Worm (Caenorhabditis elegans) whole organism, L4 larva: ENCODE results near the gene str-5.
"Not testable (repeated sequence)": the region's sequence is repeated elsewhere in the genome, so short reads cannot be mapped to it uniquely, and the experiment has no call there.

Experiments
- F26F4.8 ChIP-seq: fragments of 200-800 bp; sonication (Bioruptor generic); conservative IDR thresholded peaks from 2 replicates; pipeline ENCODE4 v1.3.6; 2022; ENCODE audit warnings: missing genetic modification characterization, missing compliant biosample characterization
- F37D6.2 ChIP-seq: sonication (generic microtip); optimal IDR thresholded peaks from 2 replicates; lab custom pipeline; 2016; ENCODE audit warnings: mild to moderate bottlenecking, missing genetic modification characterization, missing compliant biosample characterization
- F49E8.2 ChIP-seq: sonication (generic microtip); optimal IDR thresholded peaks from 2 replicates; lab custom pipeline; 2016; ENCODE audit warnings: missing compliant biosample characterization, mild to moderate bottlenecking, missing genetic modification characterization, borderline replicate concordance
- T26A8.4 ChIP-seq: fragments of 200-800 bp; sonication (Bioruptor generic); IDR thresholded peaks from 2 replicates; pipeline ENCODE4 v1.3.6; 2022; ENCODE audit warnings: missing genetic modification characterization, missing compliant biosample characterization
- Y75B8A.6 ChIP-seq: fragments of 200-800 bp; sonication (Bioruptor generic); IDR thresholded peaks from 2 replicates; pipeline ENCODE4 v1.3.6; 2022; ENCODE audit warnings: missing genetic modification reagents, missing genetic modification characterization, missing compliant biosample characterization
- ZK546.5 ChIP-seq, 2 experiments: sonication (generic microtip); optimal IDR thresholded peaks; 2 replicates each; lab custom pipeline; 2017; ENCODE audit warnings: missing biosample characterization in 2 of 2, missing genetic modification characterization in 2 of 2
- aha-1 ChIP-seq: fragments of 150-350 bp; peaks from one replicate; lab custom pipeline; 2014; ENCODE audit warnings: missing biosample characterization, missing genetic modification characterization
- ceh-32 ChIP-seq: sonication (generic microtip); optimal IDR thresholded peaks from 2 replicates; lab custom pipeline; 2016; ENCODE audit warnings: mild to moderate bottlenecking, missing genetic modification characterization, missing compliant biosample characterization; ENCODE audit not compliant: poor library complexity
- ceh-44 ChIP-seq: fragments of 200-800 bp; sonication (Bioruptor generic); IDR thresholded peaks from 2 replicates; pipeline ENCODE4 v1.3.6; 2022; ENCODE audit warnings: missing genetic modification reagents, missing genetic modification characterization, missing compliant biosample characterization
- ceh-62 ChIP-seq: sonication (generic microtip); optimal IDR thresholded peaks from 2 replicates; lab custom pipeline; 2017; ENCODE audit warnings: missing biosample characterization, missing genetic modification characterization
- ceh-82 ChIP-seq: sonication (generic microtip); optimal IDR thresholded peaks from 2 replicates; lab custom pipeline; 2017; ENCODE audit warnings: missing biosample characterization, missing genetic modification characterization
- ces-1 ChIP-seq: fragments of 150-350 bp; sonication (generic microtip); optimal IDR thresholded peaks from 4 replicates; lab custom pipeline; 2014; ENCODE audit warnings: missing biosample characterization, missing genetic modification reagents, missing genetic modification characterization
- daf-19 ChIP-seq: fragments of 200-800 bp; sonication (Bioruptor generic); conservative IDR thresholded peaks from 2 replicates; pipeline ENCODE4 v1.3.6; 2022; ENCODE audit warnings: missing genetic modification characterization, missing compliant biosample characterization
- daf-8 ChIP-seq: fragments of 200-800 bp; sonication (Bioruptor generic); IDR thresholded peaks from 2 replicates; pipeline ENCODE4 v1.3.6; 2022; ENCODE audit warnings: missing genetic modification characterization, missing compliant biosample characterization
- dmd-8 ChIP-seq: fragments of 200-800 bp; sonication (Bioruptor generic); IDR thresholded peaks from 2 replicates; pipeline ENCODE4 v1.3.6; 2022; ENCODE audit warnings: missing genetic modification characterization, missing compliant biosample characterization
- dmd-9 ChIP-seq: fragments of 200-800 bp; sonication (Bioruptor generic); IDR thresholded peaks from 2 replicates; pipeline ENCODE4 v1.3.6; 2022; ENCODE audit warnings: missing genetic modification reagents, missing genetic modification characterization, missing compliant biosample characterization
- dve-1 ChIP-seq: sonication (generic microtip); optimal IDR thresholded peaks from 2 replicates; lab custom pipeline; 2017; ENCODE audit warnings: antibody characterized with exemption, mild to moderate bottlenecking, missing genetic modification characterization, missing compliant biosample characterization; ENCODE audit not compliant: insufficient read depth
- gei-8 ChIP-seq: fragments of 200-800 bp; sonication (Bioruptor generic); optimal IDR thresholded peaks from 2 replicates; lab custom pipeline; 2018; ENCODE audit warnings: mild to moderate bottlenecking, missing genetic modification characterization, missing compliant biosample characterization
- hlh-30 ChIP-seq: sonication (generic microtip); optimal IDR thresholded peaks from 2 replicates; lab custom pipeline; 2017; ENCODE audit warnings: antibody characterized with exemption, mild to moderate bottlenecking, missing genetic modification characterization, missing compliant biosample characterization; ENCODE audit not compliant: insufficient read depth
- lin-13 ChIP-seq: fragments of 150-350 bp; optimal IDR thresholded peaks from 2 replicates; lab custom pipeline; 2014; ENCODE audit warnings: missing biosample characterization, missing genetic modification reagents, missing genetic modification characterization
- lin-38 ChIP-seq: fragments of 200-800 bp; sonication (Bioruptor generic); IDR thresholded peaks from 2 replicates; pipeline ENCODE4 v1.3.6; 2022; ENCODE audit warnings: missing genetic modification reagents, missing genetic modification characterization, missing compliant biosample characterization
- lin-39 ChIP-seq: fragments of 150-350 bp; optimal IDR thresholded peaks from 2 replicates; lab custom pipeline; 2014; ENCODE audit warnings: missing biosample characterization, missing genetic modification reagents, missing genetic modification characterization
- mdl-1 ChIP-seq, 2 experiments: fragments of 150-350 bp in 1 of 2; sonication (generic microtip) in 1 of 2; optimal IDR thresholded peaks; 2 replicates each; lab custom pipeline; 2014 to 2017; ENCODE audit warnings: missing biosample characterization in 2 of 2, missing genetic modification characterization in 2 of 2
- mdt-29 ChIP-seq: fragments of 200-800 bp; sonication (Bioruptor generic); IDR thresholded peaks from 2 replicates; pipeline ENCODE4 v1.3.6; 2022; ENCODE audit warnings: missing genetic modification reagents, missing genetic modification characterization, missing compliant biosample characterization
- mxl-3 ChIP-seq: fragments of 200-800 bp; sonication (Bioruptor generic); optimal IDR thresholded peaks from 2 replicates; lab custom pipeline; 2018; ENCODE audit warnings: mild to moderate bottlenecking, missing genetic modification characterization, missing compliant biosample characterization
- nhr-10 ChIP-seq: fragments of 150-350 bp; optimal IDR thresholded peaks from 2 replicates; lab custom pipeline; 2014; ENCODE audit warnings: missing biosample characterization, missing genetic modification characterization
- nhr-28 ChIP-seq: fragments of 150-350 bp; optimal IDR thresholded peaks from 2 replicates; lab custom pipeline; 2014; ENCODE audit warnings: missing biosample characterization, missing genetic modification characterization
- nhr-76 ChIP-seq: fragments of 150-350 bp; optimal IDR thresholded peaks from 2 replicates; lab custom pipeline; 2014; ENCODE audit warnings: missing biosample characterization, missing genetic modification characterization
- skn-1 ChIP-seq: fragments of 150-350 bp; optimal IDR thresholded peaks from 2 replicates; lab custom pipeline; 2014; ENCODE audit warnings: missing biosample characterization, missing genetic modification characterization
- spr-3 ChIP-seq: fragments of 200-800 bp; sonication (Bioruptor generic); optimal IDR thresholded peaks from 2 replicates; lab custom pipeline; 2018; ENCODE audit warnings: mild to moderate bottlenecking, missing genetic modification characterization, missing compliant biosample characterization
- unc-130 ChIP-seq: sonication (generic microtip); optimal IDR thresholded peaks from 2 replicates; lab custom pipeline; 2016; ENCODE audit warnings: missing genetic modification reagents, missing genetic modification characterization, missing compliant biosample characterization
- zag-1 ChIP-seq: fragments of 150-350 bp; optimal IDR thresholded peaks from 2 replicates; lab custom pipeline; 2014; ENCODE audit warnings: missing biosample characterization, missing genetic modification characterization
- zfp-2 ChIP-seq: sonication (generic microtip); optimal IDR thresholded peaks from 2 replicates; lab custom pipeline; 2016; ENCODE audit warnings: mild to moderate bottlenecking, missing genetic modification characterization, missing compliant biosample characterization
- zfp-3 ChIP-seq: fragments of 200-800 bp; sonication (Bioruptor generic); conservative IDR thresholded peaks from 2 replicates; pipeline ENCODE4 v1.3.6; 2022; ENCODE audit warnings: missing genetic modification reagents, missing genetic modification characterization, missing compliant biosample characterization
- zip-2 ChIP-seq: fragments of 150-350 bp; optimal IDR thresholded peaks from 2 replicates; lab custom pipeline; 2014; ENCODE audit warnings: missing biosample characterization, missing genetic modification characterization

The str-5 gene

ce11 chrV:15744366-15744765, 8.7 kb upstream of the str-5 start, which contains the start of gene str-19:
TSS of gene str-19 (minus strand) at chrV:15744466.
- not testable (repeated sequence) for TF ChIP-seq lin-39 (tag; lab: Kevin White, UChicago); zip-2 (tag; lab: Kevin White, UChicago); zfp-3 (GFP tag; lab: Robert Waterston, UW)

ce11 chrV:15748343-15748742, 4.7 kb upstream of the str-5 start, which contains the start of gene T23D5.8:
TSS of gene T23D5.8 (minus strand) at chrV:15748443.
- TF ChIP-seq T26A8.4; dve-1; skn-1 (tag; lab: Kevin White, UChicago): not testable (repeated sequence)

- TF ChIP-seq zfp-3 (GFP tag; lab: Robert Waterston, UW) = no peak
- TF ChIP-seq ceh-32 (tag; lab: Kevin White, UChicago) = no peak
- TF ChIP-seq hlh-30 (tag; lab: Kevin White, UChicago) = no peak
These were observed 2.9 kb upstream of the str-5 start, which contains the start of gene str-6 for ce11 chrV:15750130-15750529. TSS of gene str-6 (minus strand) at chrV:15750230.

DNA sequence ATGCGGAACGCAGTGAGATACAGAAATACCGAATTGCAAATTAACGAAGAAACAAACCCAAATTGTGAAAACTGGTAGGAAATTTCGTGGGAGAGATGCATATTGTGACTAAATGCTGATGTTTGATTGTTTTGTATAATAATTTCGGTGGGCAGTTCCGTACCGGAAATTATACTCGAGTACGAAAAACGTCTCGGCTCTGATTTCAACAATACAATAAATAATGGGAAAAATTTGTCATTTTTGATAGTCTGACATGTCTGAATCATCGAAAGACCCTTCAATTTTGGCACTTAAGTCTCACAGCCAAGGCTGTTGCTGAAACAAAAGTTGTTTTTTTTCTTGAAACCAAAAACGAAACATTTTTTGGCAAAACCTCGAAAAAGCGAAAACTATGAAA, 992 bp upstream of the str-5 start, which contains the start of gene str-43:
TSS of gene str-43 (minus strand) at position 101 of the 400 bp plus-strand sequence.
- TF ChIP-seq nhr-10 = no peak
- no peak for TF ChIP-seq ceh-44 (GFP tag; lab: Robert Waterston, UW)
- TF ChIP-seq unc-130 (GFP tag; lab: Kevin White, UChicago) = no peak
- no peak for TF ChIP-seq F49E8.2 (tag; lab: Kevin White, UChicago)
- no peak for TF ChIP-seq Y75B8A.6 (GFP tag; lab: Robert Waterston, UW)
- no peak for TF ChIP-seq ceh-62
- TF ChIP-seq aha-1 (tag; lab: Kevin White, UChicago) = no peak
- no peak for TF ChIP-seq F37D6.2 (tag; lab: Kevin White, UChicago)
- TF ChIP-seq daf-19 (GFP tag; lab: Robert Waterston, UW) = no peak
- TF ChIP-seq zfp-2 (tag; lab: Kevin White, UChicago) = no peak
- TF ChIP-seq nhr-76 (tag; lab: Kevin White, UChicago) = no peak
- no peak for TF ChIP-seq ces-1
- no peak for TF ChIP-seq nhr-28 (tag; lab: Kevin White, UChicago)

- not testable (repeated sequence) for TF ChIP-seq F26F4.8 (GFP tag; lab: Robert Waterston, UW); dmd-9 (GFP tag; lab: Robert Waterston, UW); nhr-76 (tag; lab: Kevin White, UChicago)
These were observed 1.7 kb downstream of the str-5 start, which contains the start of gene str-8 for ce11 chrV:15754731-15755130. TSS of gene str-8 (plus strand) at chrV:15755031.

DNA sequence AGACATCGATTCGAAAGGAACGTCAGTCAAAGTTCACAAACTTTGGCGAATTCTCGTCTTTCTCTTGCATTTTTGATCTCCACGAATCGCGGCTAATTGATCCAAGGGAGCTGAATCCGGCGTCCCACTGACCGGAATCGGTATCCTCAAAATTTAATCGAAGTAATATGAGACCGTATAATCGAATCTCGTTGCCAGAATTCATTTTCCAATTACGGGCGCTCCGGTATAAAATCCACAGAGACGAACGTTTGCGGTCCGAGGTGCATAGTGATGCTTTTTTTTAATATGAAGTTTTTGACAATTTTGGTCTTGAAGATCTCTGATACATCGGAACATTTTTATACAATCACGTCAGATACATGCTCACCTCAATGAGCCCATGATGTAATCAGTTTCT, 4.6 kb downstream of the str-5 start:
- TF ChIP-seq aha-1 (tag; lab: Kevin White, UChicago) = peak; percentile 92
- no peak for TF ChIP-seq ceh-82 (tag; lab: Kevin White, UChicago)
- no peak for TF ChIP-seq mdt-29
- TF ChIP-seq ZK546.5 (tag; optimal IDR thresholded peaks at IDR 0.05; lab: Kevin White, UChicago) = no peak
- no peak for TF ChIP-seq lin-13 (GFP tag; lab: Kevin White, UChicago)

ce11 chrV:15758449-15758848, 5.4 kb downstream of the str-5 start, which contains the start of gene str-9:
TSS of gene str-9 (plus strand) at chrV:15758749.
- TF ChIP-seq spr-3 (GFP tag; lab: Kevin White, UChicago) = no peak
- TF ChIP-seq daf-8 = no peak
- no peak for TF ChIP-seq zag-1 (tag; lab: Kevin White, UChicago)
- no peak for TF ChIP-seq dmd-8
- TF ChIP-seq hlh-30 (tag; lab: Kevin White, UChicago) = no peak
- TF ChIP-seq mxl-3 (GFP tag; lab: Kevin White, UChicago) = no peak
- TF ChIP-seq mdl-1 (tag; optimal IDR thresholded peaks at IDR 0.05; lab: Kevin White, UChicago) = no peak
- no peak for TF ChIP-seq gei-8
- no peak for TF ChIP-seq lin-38 (GFP tag; lab: Robert Waterston, UW)
- TF ChIP-seq skn-1 (tag; lab: Kevin White, UChicago) = no peak
